Worm (Caenorhabditis elegans) whole organism, L4 larva: Measurements from ENCODE around the gene lis-1.
A peak's percentile ranks its signal among the peaks of the same experiment; 100 is the strongest.

Experiments used
- D1046.2 ChIP-seq: fragments of 200-800 bp; sonication (Bioruptor generic); IDR thresholded peaks from 2 replicates; pipeline ENCODE4 v1.3.6; 2022; ENCODE audit warnings: missing genetic modification characterization, missing compliant biosample characterization
- F26F4.8 ChIP-seq: fragments of 200-800 bp; sonication (Bioruptor generic); conservative IDR thresholded peaks from 2 replicates; pipeline ENCODE4 v1.3.6; 2022; ENCODE audit warnings: missing genetic modification characterization, missing compliant biosample characterization
- F44E2.7 ChIP-seq: fragments of 200-800 bp; sonication (Bioruptor generic); IDR thresholded peaks from 2 replicates; pipeline ENCODE4 v2.1.2; 2022; ENCODE audit warnings: missing genetic modification characterization, missing compliant biosample characterization
- T20F7.1 ChIP-seq: fragments of 200-800 bp; sonication (Bioruptor generic); optimal IDR thresholded peaks from 2 replicates; lab custom pipeline; 2018; ENCODE audit warnings: mild to moderate bottlenecking, missing genetic modification characterization, missing compliant biosample characterization
- Y48G9A.11 ChIP-seq: fragments of 200-800 bp; sonication (Bioruptor generic); IDR thresholded peaks from 2 replicates; pipeline ENCODE4 v1.3.6; 2022; ENCODE audit warnings: missing genetic modification reagents, missing genetic modification characterization, missing compliant biosample characterization
- aha-1 ChIP-seq: fragments of 150-350 bp; peaks from one replicate; lab custom pipeline; 2014; ENCODE audit warnings: missing biosample characterization, missing genetic modification characterization
- ceh-62 ChIP-seq: sonication (generic microtip); optimal IDR thresholded peaks from 2 replicates; lab custom pipeline; 2017; ENCODE audit warnings: missing biosample characterization, missing genetic modification characterization
- daf-12 ChIP-seq: fragments of 150-350 bp; optimal IDR thresholded peaks from 2 replicates; lab custom pipeline; 2014; ENCODE audit warnings: missing biosample characterization, missing genetic modification reagents, missing genetic modification characterization
- daf-16 ChIP-seq, 3 experiments: sonication (generic microtip); optimal IDR thresholded peaks; 2 replicates each; lab custom pipeline; 2016 to 2017; ENCODE audit warnings: missing genetic modification characterization in 3 of 3, missing genetic modification reagents in 3 of 3, mild to moderate bottlenecking in 2 of 3, missing compliant biosample characterization in 2 of 3, missing biosample characterization in 1 of 3, moderate library complexity in 1 of 3
- daf-19 ChIP-seq: fragments of 200-800 bp; sonication (Bioruptor generic); conservative IDR thresholded peaks from 2 replicates; pipeline ENCODE4 v1.3.6; 2022; ENCODE audit warnings: missing genetic modification characterization, missing compliant biosample characterization
- daf-8 ChIP-seq: fragments of 200-800 bp; sonication (Bioruptor generic); IDR thresholded peaks from 2 replicates; pipeline ENCODE4 v1.3.6; 2022; ENCODE audit warnings: missing genetic modification characterization, missing compliant biosample characterization
- dmd-6 ChIP-seq: fragments of 200-800 bp; sonication (Bioruptor generic); IDR thresholded peaks from 2 replicates; pipeline ENCODE4 v1.3.6; 2022; ENCODE audit warnings: missing genetic modification reagents, missing genetic modification characterization, missing compliant biosample characterization
- dmd-8 ChIP-seq: fragments of 200-800 bp; sonication (Bioruptor generic); IDR thresholded peaks from 2 replicates; pipeline ENCODE4 v1.3.6; 2022; ENCODE audit warnings: missing genetic modification characterization, missing compliant biosample characterization
- dpl-1 ChIP-seq: fragments of 150-350 bp; optimal IDR thresholded peaks from 2 replicates; lab custom pipeline; 2014; ENCODE audit warnings: missing biosample characterization, missing genetic modification reagents, missing genetic modification characterization
- fkh-10 ChIP-seq: fragments of 150-350 bp; optimal IDR thresholded peaks from 2 replicates; lab custom pipeline; 2014; ENCODE audit warnings: missing biosample characterization, missing genetic modification reagents, missing genetic modification characterization
- jun-1 ChIP-seq: fragments of 150-350 bp; optimal IDR thresholded peaks from 2 replicates; lab custom pipeline; 2014; ENCODE audit warnings: missing biosample characterization, missing genetic modification reagents, missing genetic modification characterization
- lin-13 ChIP-seq: fragments of 150-350 bp; optimal IDR thresholded peaks from 2 replicates; lab custom pipeline; 2014; ENCODE audit warnings: missing biosample characterization, missing genetic modification reagents, missing genetic modification characterization
- lin-15B ChIP-seq: fragments of 150-350 bp; sonication (generic microtip); optimal IDR thresholded peaks from 3 replicates; lab custom pipeline; 2014; ENCODE audit warnings: missing biosample characterization, missing genetic modification characterization
- lsy-2 ChIP-seq, 2 experiments: fragments of 150-350 bp in 1 of 2; sonication (generic microtip) in 1 of 2; optimal IDR thresholded peaks; 2 replicates each; lab custom pipeline; 2014 to 2017; ENCODE audit warnings: missing biosample characterization in 2 of 2, missing genetic modification characterization in 2 of 2
- madf-5 ChIP-seq, 2 experiments: fragments of 200-800 bp; sonication (Bioruptor generic); IDR thresholded peaks; 2 replicates each; pipeline ENCODE4 v1.3.6; 2022; ENCODE audit warnings: missing compliant biosample characterization in 2 of 2, missing genetic modification characterization in 2 of 2
- mdt-29 ChIP-seq: fragments of 200-800 bp; sonication (Bioruptor generic); IDR thresholded peaks from 2 replicates; pipeline ENCODE4 v1.3.6; 2022; ENCODE audit warnings: missing genetic modification reagents, missing genetic modification characterization, missing compliant biosample characterization
- mxl-2 ChIP-seq: fragments of 200-800 bp; sonication (Bioruptor generic); conservative IDR thresholded peaks from 2 replicates; pipeline ENCODE4 v1.3.6; 2022; ENCODE audit warnings: missing genetic modification reagents, missing genetic modification characterization, missing compliant biosample characterization
- mxl-3 ChIP-seq: fragments of 200-800 bp; sonication (Bioruptor generic); optimal IDR thresholded peaks from 2 replicates; lab custom pipeline; 2018; ENCODE audit warnings: mild to moderate bottlenecking, missing genetic modification characterization, missing compliant biosample characterization
- nhr-102 ChIP-seq: sonication (generic microtip); optimal IDR thresholded peaks from 2 replicates; lab custom pipeline; 2016; ENCODE audit warnings: mild to moderate bottlenecking, missing genetic modification characterization, moderate library complexity, missing compliant biosample characterization
- nhr-11 ChIP-seq: fragments of 150-350 bp; optimal IDR thresholded peaks from 2 replicates; lab custom pipeline; 2014; ENCODE audit warnings: missing biosample characterization, missing genetic modification characterization
- nhr-237 ChIP-seq: sonication (generic microtip); optimal IDR thresholded peaks from 2 replicates; lab custom pipeline; 2017; ENCODE audit warnings: missing biosample characterization, missing genetic modification characterization
- nhr-25 ChIP-seq: sonication (generic microtip); optimal IDR thresholded peaks from 2 replicates; lab custom pipeline; 2017; ENCODE audit warnings: missing genetic modification characterization, mild to moderate bottlenecking, missing compliant biosample characterization, antibody characterized with exemption, moderate library complexity, borderline replicate concordance; ENCODE audit not compliant: insufficient read depth
- nhr-28 ChIP-seq: fragments of 150-350 bp; optimal IDR thresholded peaks from 2 replicates; lab custom pipeline; 2014; ENCODE audit warnings: missing biosample characterization, missing genetic modification characterization
- nhr-41 ChIP-seq: fragments of 200-800 bp; sonication (Bioruptor generic); IDR thresholded peaks from 2 replicates; pipeline ENCODE4 v1.3.6; 2022; ENCODE audit warnings: missing genetic modification reagents, missing genetic modification characterization, missing compliant biosample characterization
- pqm-1 ChIP-seq: sonication (generic microtip); optimal IDR thresholded peaks from 2 replicates; lab custom pipeline; 2017; ENCODE audit warnings: missing biosample characterization, missing genetic modification characterization
- rbr-2 ChIP-seq: sonication (generic microtip); optimal IDR thresholded peaks from 2 replicates; lab custom pipeline; 2016; ENCODE audit warnings: missing genotype, missing genetic modification characterization, missing compliant biosample characterization
- skn-1 ChIP-seq: fragments of 150-350 bp; optimal IDR thresholded peaks from 2 replicates; lab custom pipeline; 2014; ENCODE audit warnings: missing biosample characterization, missing genetic modification characterization
- snpc-1.2 ChIP-seq: fragments of 200-800 bp; sonication (Bioruptor generic); IDR thresholded peaks from 2 replicates; pipeline ENCODE4 v1.3.6; 2022; ENCODE audit warnings: missing genetic modification reagents, missing genetic modification characterization, missing compliant biosample characterization
- tag-97 ChIP-seq: fragments of 200-800 bp; sonication (Bioruptor generic); IDR thresholded peaks from 2 replicates; pipeline ENCODE4 v1.3.6; 2022; ENCODE audit warnings: missing genetic modification characterization, missing compliant biosample characterization
- unc-130 ChIP-seq: sonication (generic microtip); optimal IDR thresholded peaks from 2 replicates; lab custom pipeline; 2016; ENCODE audit warnings: missing genetic modification reagents, missing genetic modification characterization, missing compliant biosample characterization
- vab-7 ChIP-seq: fragments of 200-800 bp; sonication (Bioruptor generic); IDR thresholded peaks from 2 replicates; pipeline ENCODE4 v1.3.6; 2022; ENCODE audit warnings: missing genetic modification reagents, missing genetic modification characterization, missing compliant biosample characterization
- ztf-7 ChIP-seq: fragments of 150-350 bp; optimal IDR thresholded peaks from 2 replicates; lab custom pipeline; 2014; ENCODE audit warnings: missing biosample characterization, missing genetic modification characterization

The lis-1 gene

DNA sequence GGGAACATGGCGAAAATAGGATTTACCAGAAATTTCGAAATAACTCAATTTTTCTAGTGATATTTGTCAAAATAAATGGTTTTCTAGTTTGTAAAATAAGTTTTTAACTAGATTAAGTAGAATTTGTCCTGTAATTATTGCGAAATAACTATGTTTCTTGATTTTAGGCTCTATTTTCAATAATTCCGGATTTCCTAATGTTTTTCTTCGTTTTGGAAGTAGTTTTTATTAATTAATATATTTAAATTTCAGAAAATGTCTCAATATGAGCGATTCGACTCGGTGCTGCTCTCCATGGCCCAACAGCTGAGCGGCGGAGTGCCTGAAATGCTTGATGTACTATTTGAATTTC lies 35.3 kb downstream of the lis-1 start, which contains the start of gene nud-1:
Gene nud-1, plus strand, starts transcription at position 253 of the 352 bp plus-strand sequence.
- no peak for TF ChIP-seq F26F4.8
- no peak for TF ChIP-seq fkh-10 (GFP tag; lab: Kevin White, UChicago)
- TF ChIP-seq ceh-62: no peak
- TF ChIP-seq tag-97 (GFP tag; lab: Robert Waterston, UW): no peak
- TF ChIP-seq snpc-1.2 (GFP tag; lab: Robert Waterston, UW): no peak
- no peak for TF ChIP-seq daf-16 (GFP tag; optimal IDR thresholded peaks at IDR 0.05; lab: Kevin White, UChicago)
- no peak for TF ChIP-seq daf-16 (tag; optimal IDR thresholded peaks at IDR 0.05; lab: Kevin White, UChicago)
- TF ChIP-seq ztf-7: no peak
- no peak for TF ChIP-seq nhr-25 (tag; lab: Kevin White, UChicago)
- TF ChIP-seq nhr-41 (GFP tag; lab: Robert Waterston, UW): no peak
- no peak for TF ChIP-seq madf-5 (GFP tag; IDR thresholded peaks at IDR 0.05; lab: Robert Waterston, UW)
- no peak for TF ChIP-seq F44E2.7 (GFP tag; lab: Robert Waterston, UW)
- no peak for TF ChIP-seq mxl-3 (GFP tag; lab: Kevin White, UChicago)
- TF ChIP-seq unc-130: no peak
- no peak for TF ChIP-seq T20F7.1
- TF ChIP-seq dmd-8 (GFP tag; lab: Robert Waterston, UW): no peak
- no peak for TF ChIP-seq daf-19 (GFP tag; lab: Robert Waterston, UW)
- TF ChIP-seq nhr-102 (tag; lab: Kevin White, UChicago): no peak
- no peak for TF ChIP-seq jun-1 (tag; lab: Kevin White, UChicago)
- TF ChIP-seq, all 104 proteins: peak for 0

ce11 chrIII:13340504-13341274 lies 35.8 kb downstream of the lis-1 start:
- TF ChIP-seq pqm-1 (tag; lab: Kevin White, UChicago) (no peak), aha-1 (tag; lab: Kevin White, UChicago) (peak; percentile 52), lsy-2 (tag; optimal IDR thresholded peaks at IDR 0.05; lab: Kevin White, UChicago) (peak in 1 of 2 experiments; percentile 55), nhr-11 (tag; lab: Kevin White, UChicago) (no peak), dpl-1 (peak; percentile 72), mdt-29 (no peak)

- TF ChIP-seq F44E2.7 (GFP tag; lab: Robert Waterston, UW) (no peak), skn-1 (tag; lab: Kevin White, UChicago) (no peak), dmd-6 (GFP tag; lab: Robert Waterston, UW) (no peak), lin-15B (no peak), rbr-2 (no peak), lin-13 (GFP tag; lab: Kevin White, UChicago) (no peak), D1046.2 (GFP tag; lab: Robert Waterston, UW) (no peak), nhr-237 (tag; lab: Kevin White, UChicago) (no peak), ceh-62 (no peak), vab-7 (GFP tag; lab: Robert Waterston, UW) (no peak), nhr-102 (tag; lab: Kevin White, UChicago) (no peak), Y48G9A.11 (GFP tag; lab: Robert Waterston, UW) (no peak), mxl-2 (no peak), nhr-28 (tag; lab: Kevin White, UChicago) (no peak), nhr-41 (GFP tag; lab: Robert Waterston, UW) (no peak), daf-12 (no peak), daf-8 (no peak), daf-16 (GFP tag; optimal IDR thresholded peaks at IDR 0.05; lab: Kevin White, UChicago) (no peak), daf-16 (tag; optimal IDR thresholded peaks at IDR 0.05; lab: Kevin White, UChicago) (no peak)
Observed at ce11 chrIII:13339672-13340071, 36.8 kb downstream of the lis-1 start, which contains the start of gene F53A2.3. TSS of gene F53A2.3 (minus strand) at chrIII:13339772.
